Fruit fly (Drosophila melanogaster): Measurements from ENCODE around the gene ND-B16.6.
"Not testable (repeated sequence)": the region's sequence is repeated elsewhere in the genome, so short reads cannot be mapped to it uniquely, and the experiment has no call there.

The ND-B16.6 gene

dm6 chrX:6350213-6350679 lies at the start of gene ND-B16.6, which contains the start of gene kdn:
ND-B16.6 (minus strand) TSS chrX:6350401.
kdn (plus strand) TSS chrX:6350629.
- no peak for TF ChIP-seq noc (tag; optimal IDR thresholded peaks at IDR 0.05)

DNA sequence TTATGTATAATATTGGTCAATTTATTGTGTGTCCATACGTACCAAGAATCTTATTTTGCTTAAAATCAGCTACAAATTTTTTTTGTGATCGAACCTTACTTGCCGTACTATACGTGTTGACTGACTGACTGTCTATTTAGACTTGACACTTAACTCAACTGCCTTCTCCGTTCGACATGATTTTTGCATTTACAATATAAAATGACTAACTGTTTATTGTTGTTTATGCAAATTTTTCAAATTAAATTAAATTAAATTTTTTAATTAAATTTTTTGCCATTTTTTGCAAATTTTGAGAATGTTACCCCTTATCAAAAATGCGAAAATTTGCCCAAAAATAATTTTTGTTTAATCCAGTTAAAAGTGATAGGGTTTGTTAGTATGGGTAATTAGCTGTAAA lies 49.8 kb upstream of the ND-B16.6 start, which contains the start of gene CG33669:
Gene CG33669, minus strand, starts transcription at position 101 of the 400 bp plus-strand sequence.
- not testable (repeated sequence) for TF ChIP-seq noc (tag; optimal IDR thresholded peaks at IDR 0.05)

dm6 chrX:6383920-6384319 lies 33.7 kb upstream of the ND-B16.6 start, which contains the start of gene CG33664:
CG33664 (plus strand) TSS chrX:6384220.
- not testable (repeated sequence) for TF ChIP-seq noc (tag; optimal IDR thresholded peaks at IDR 0.05)

dm6 chrX:6376748-6377147 lies 26.5 kb upstream of the ND-B16.6 start:
- TF ChIP-seq noc (tag; optimal IDR thresholded peaks at IDR 0.05) = no peak

dm6 chrX:6375636-6376035 lies 25.4 kb upstream of the ND-B16.6 start:
- TF ChIP-seq noc (tag; optimal IDR thresholded peaks at IDR 0.05) = no peak

dm6 chrX:6372769-6373197 lies 22.6 kb upstream of the ND-B16.6 start, which contains the start of gene PpV:
PpV (minus strand) TSS chrX:6372915.
- TF ChIP-seq noc (tag; optimal IDR thresholded peaks at IDR 0.05) = no peak

- TF ChIP-seq noc (tag; optimal IDR thresholded peaks at IDR 0.05) = peak; percentile 95
Measured at dm6 chrX:6366357-6366691, 16.1 kb upstream of the ND-B16.6 start.

- TF ChIP-seq noc (tag; optimal IDR thresholded peaks at IDR 0.05) = no peak
Measured at dm6 chrX:6365632-6366356, 15.6 kb upstream of the ND-B16.6 start, which contains the start of the genes swa and Marf. swa (minus strand) TSS chrX:6365708. Marf (plus strand) TSS chrX:6365949.

DNA sequence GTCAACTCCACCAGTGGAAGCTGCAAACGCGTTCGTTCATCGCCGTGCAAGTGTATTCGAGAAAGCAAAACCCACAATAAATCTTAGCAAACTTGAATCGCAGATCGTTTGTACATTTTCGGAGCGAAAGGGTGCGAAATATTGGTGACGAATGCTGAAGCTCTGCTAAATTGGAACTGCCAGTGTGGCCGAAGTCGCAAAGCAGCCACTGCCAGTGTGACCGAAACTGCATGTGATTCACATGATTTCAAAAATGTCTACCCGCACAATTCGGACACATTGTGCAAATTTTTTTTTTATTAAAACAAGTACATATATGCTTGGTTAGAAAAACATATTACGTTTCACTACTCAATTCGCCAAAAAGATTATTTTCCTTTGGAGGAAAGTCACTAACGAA lies 11.0 kb upstream of the ND-B16.6 start:
- TF ChIP-seq noc (tag; optimal IDR thresholded peaks at IDR 0.05) = no peak

- TF ChIP-seq noc (tag; optimal IDR thresholded peaks at IDR 0.05) = no peak
Measured at dm6 chrX:6358198-6358597, 8.0 kb upstream of the ND-B16.6 start.

dm6 chrX:6357456-6358007 lies 7.3 kb upstream of the ND-B16.6 start:
- no peak for TF ChIP-seq noc (tag; optimal IDR thresholded peaks at IDR 0.05)

- peak; percentile 29 for TF ChIP-seq noc (tag; optimal IDR thresholded peaks at IDR 0.05)
Measured at dm6 chrX:6356748-6357397, 6.7 kb upstream of the ND-B16.6 start.

dm6 chrX:6355090-6355679 lies 5.0 kb upstream of the ND-B16.6 start:
- TF ChIP-seq noc (tag; optimal IDR thresholded peaks at IDR 0.05) = peak; percentile 38

DNA sequence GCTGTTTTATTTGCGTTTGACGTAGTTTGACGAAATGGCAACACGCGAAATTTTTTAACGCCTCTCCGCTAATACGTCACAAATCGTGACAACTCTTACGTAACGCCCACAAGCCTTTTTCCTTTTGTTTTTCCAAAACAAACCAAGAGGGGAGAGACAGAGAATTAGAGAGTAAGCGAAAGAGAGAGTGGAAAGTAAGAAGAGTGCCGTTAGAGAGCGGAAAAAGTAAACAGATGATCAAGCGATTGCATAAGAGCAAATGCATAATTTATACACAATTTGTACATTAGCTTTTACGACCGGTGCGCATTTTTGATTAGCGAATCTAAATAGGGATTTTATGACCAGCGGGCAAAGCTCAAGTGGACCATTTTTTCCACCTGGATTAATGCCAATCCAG lies 4.0 kb upstream of the ND-B16.6 start:
- TF ChIP-seq noc (tag; optimal IDR thresholded peaks at IDR 0.05) = no peak

dm6 chrX:6353613-6353986 lies 3.4 kb upstream of the ND-B16.6 start:
- TF ChIP-seq noc (tag; optimal IDR thresholded peaks at IDR 0.05) = peak; percentile 75

All from whole organism, larva.